Worm (Caenorhabditis elegans) whole organism, L4/young adult: Measurements from ENCODE around the gene fbxb-21.

Experiments used
- W03F9.2 ChIP-seq: fragments of 150-350 bp; optimal IDR thresholded peaks from 2 replicates; lab custom pipeline; 2014; ENCODE audit warnings: missing biosample characterization, missing genetic modification characterization
- dao-5 ChIP-seq: sonication (generic microtip); optimal IDR thresholded peaks from 2 replicates; lab custom pipeline; 2016; ENCODE audit warnings: missing genotype, missing genetic modification characterization, moderate library complexity, missing compliant biosample characterization
- him-1 ChIP-seq: sonication (generic microtip); optimal IDR thresholded peaks from 2 replicates; lab custom pipeline; 2016; ENCODE audit warnings: missing genotype, missing genetic modification reagents, missing genetic modification characterization, missing compliant biosample characterization

ce11 chrII:1608915-1609314 is 39.8 kb downstream of the fbxb-21 start:
- TF ChIP-seq W03F9.2 (no peak), him-1 (tag; lab: Kevin White, UChicago) (no peak), dao-5 (tag; lab: Kevin White, UChicago) (no peak)
